Worm (Caenorhabditis elegans): ENCODE data around the gene mrps-26.

- TF ChIP-seq efl-1 (optimal IDR thresholded peaks at IDR 0.05) (no peak), efl-1 (GFP tag; optimal IDR thresholded peaks at IDR 0.05 in 1 of 2) (peak in 1 of 2 experiments; percentile 64), elt-2 (tag; optimal IDR thresholded peaks at IDR 0.05) (no peak), vab-15 (tag; optimal IDR thresholded peaks at IDR 0.05) (no peak), skn-1 (tag; optimal IDR thresholded peaks at IDR 0.05) (no peak), unc-86 (tag; optimal IDR thresholded peaks at IDR 0.05) (no peak), ceh-82 (tag; optimal IDR thresholded peaks at IDR 0.05) (no peak), lin-35 (GFP tag; optimal IDR thresholded peaks at IDR 0.05) (peak in 1 of 2 experiments; percentile 18), lin-13 (GFP tag; optimal IDR thresholded peaks at IDR 0.05) (no peak), fkh-10 (GFP tag; optimal IDR thresholded peaks at IDR 0.05) (no peak), mdl-1 (tag; optimal IDR thresholded peaks at IDR 0.05) (no peak), zip-4 (GFP tag; optimal IDR thresholded peaks at IDR 0.05) (no peak)
These were observed 34.1 kb upstream of the mrps-26 start for ce11 chrIII:5200349-5200748.
